Fruit fly (Drosophila melanogaster) whole organism, embryonic: ENCODE data around the gene CG32163.

Experiments used
- Asciz ChIP-seq: fragments of 200-800 bp; sonication (Bioruptor generic); optimal IDR thresholded peaks from 2 replicates; lab custom pipeline; 2017; ENCODE audit warnings: missing biosample characterization, mild to moderate bottlenecking, missing genetic modification characterization, missing genetic modification reagents
- B-H1 ChIP-seq: fragments of 200-800 bp; sonication (Bioruptor generic); IDR thresholded peaks from 3 replicates; pipeline ENCODE4 v1.3.6; 2022; ENCODE audit warnings: missing biosample characterization, missing genetic modification characterization
- BtbVII ChIP-seq: fragments of 200-800 bp; sonication (Bioruptor generic); optimal IDR thresholded peaks from 3 replicates; lab custom pipeline; 2017; ENCODE audit warnings: missing biosample characterization, mild to moderate bottlenecking, missing genetic modification characterization
- CG10267 ChIP-seq: fragments of 200-800 bp; sonication (Bioruptor generic); optimal IDR thresholded peaks from 2 replicates; lab custom pipeline; 2018; ENCODE audit warnings: missing biosample characterization, mild to moderate bottlenecking, missing genetic modification characterization, moderate library complexity
- CG11456 ChIP-seq: fragments of 200-800 bp; sonication (Bioruptor generic); IDR thresholded peaks from 3 replicates; pipeline ENCODE4 v1.3.6; 2022; ENCODE audit warnings: missing biosample characterization, missing genetic modification characterization
- CG11696 ChIP-seq: fragments of 200-800 bp; sonication (Bioruptor generic); IDR thresholded peaks from 2 replicates; pipeline ENCODE4 v1.3.6; 2022; ENCODE audit warnings: missing biosample characterization, missing genetic modification characterization
- CG1233 ChIP-seq: fragments of 200-800 bp; sonication (Bioruptor generic); optimal IDR thresholded peaks from 4 replicates; lab custom pipeline; 2018; ENCODE audit warnings: missing biosample characterization, mild to moderate bottlenecking, missing genetic modification characterization
- CG13123 ChIP-seq: fragments of 200-800 bp; sonication (Bioruptor generic); optimal IDR thresholded peaks from 2 replicates; lab custom pipeline; 2016; ENCODE audit warnings: missing biosample characterization, missing genetic modification characterization
- CG13424 ChIP-seq: fragments of 200-800 bp; sonication (Bioruptor generic); optimal IDR thresholded peaks from 2 replicates; lab custom pipeline; 2019; ENCODE audit warnings: missing biosample characterization, mild to moderate bottlenecking, missing genetic modification characterization, moderate library complexity
- CG17612 ChIP-seq: fragments of 200-800 bp; sonication (Bioruptor generic); IDR thresholded peaks from 2 replicates; pipeline ENCODE4 v1.3.6; 2022; ENCODE audit warnings: missing biosample characterization, missing genetic modification characterization
- CG18764 ChIP-seq: fragments of 200-800 bp; sonication (Bioruptor generic); optimal IDR thresholded peaks from 3 replicates; lab custom pipeline; 2016; ENCODE audit warnings: missing biosample characterization, missing genetic modification characterization
- CG2875 ChIP-seq: fragments of 200-800 bp; sonication (Bioruptor generic); optimal IDR thresholded peaks from 2 replicates; lab custom pipeline; 2017; ENCODE audit warnings: missing biosample characterization, mild to moderate bottlenecking, missing genetic modification characterization, missing genetic modification reagents
- CG2889 ChIP-seq: fragments of 200-800 bp; sonication (Bioruptor generic); IDR thresholded peaks from 3 replicates; pipeline ENCODE4 v1.3.6; 2022; ENCODE audit warnings: missing biosample characterization, missing genetic modification characterization
- CG33557 ChIP-seq: fragments of 200-800 bp; sonication (Bioruptor generic); optimal IDR thresholded peaks from 2 replicates; lab custom pipeline; 2019; ENCODE audit warnings: missing biosample characterization, mild to moderate bottlenecking, missing genetic modification characterization, moderate library complexity
- CG4854 ChIP-seq: fragments of 200-800 bp; sonication (Bioruptor generic); optimal IDR thresholded peaks from 2 replicates; lab custom pipeline; 2016; ENCODE audit warnings: missing biosample characterization, missing genetic modification characterization, inconsistent platforms
- CG5245 ChIP-seq: fragments of 200-800 bp; sonication (Bioruptor generic); optimal IDR thresholded peaks from 3 replicates; lab custom pipeline; 2016; ENCODE audit warnings: missing biosample characterization, missing genetic modification characterization
- CG5953 ChIP-seq: fragments of 200-800 bp; sonication (Bioruptor generic); IDR thresholded peaks from 2 replicates; pipeline ENCODE4 v1.3.6; 2022; ENCODE audit warnings: missing biosample characterization, missing genetic modification characterization
- CG6791 ChIP-seq: fragments of 200-800 bp; sonication (Bioruptor generic); IDR thresholded peaks from 3 replicates; pipeline ENCODE4 v1.3.6; 2022; ENCODE audit warnings: missing biosample characterization, missing genetic modification characterization; ENCODE audit not compliant: partially characterized antibody
- CG7556 ChIP-seq: fragments of 200-800 bp; sonication (Bioruptor generic); optimal IDR thresholded peaks from 2 replicates; lab custom pipeline; 2017; ENCODE audit warnings: missing biosample characterization, mild to moderate bottlenecking, missing genetic modification characterization
- CG9437 ChIP-seq: fragments of 200-800 bp; sonication (Bioruptor generic); optimal IDR thresholded peaks from 2 replicates; lab custom pipeline; 2018; ENCODE audit warnings: missing biosample characterization, mild to moderate bottlenecking, missing genetic modification characterization
- CG9727 ChIP-seq: fragments of 200-800 bp; sonication (Bioruptor generic); optimal IDR thresholded peaks from 3 replicates; lab custom pipeline; 2017; ENCODE audit warnings: missing biosample characterization, mild to moderate bottlenecking, missing genetic modification characterization
- CG9932 ChIP-seq: fragments of 200-800 bp; sonication (Bioruptor generic); IDR thresholded peaks from 2 replicates; pipeline ENCODE4 v1.3.6; 2022; ENCODE audit warnings: missing biosample characterization, missing genetic modification characterization
- D19A ChIP-seq: fragments of 200-800 bp; optimal IDR thresholded peaks from 3 replicates; lab custom pipeline; 2019; ENCODE audit warnings: missing biosample characterization, mild to moderate bottlenecking, missing genetic modification characterization, moderate library complexity
- GATAe ChIP-seq: fragments of 200-800 bp; sonication (Bioruptor generic); conservative IDR thresholded peaks from 2 replicates; pipeline ENCODE4 v1.3.6; 2022; ENCODE audit warnings: missing biosample characterization, missing genetic modification characterization
- H15 ChIP-seq: fragments of 200-800 bp; sonication (Bioruptor generic); IDR thresholded peaks from 3 replicates; pipeline ENCODE4 v1.3.6; 2022; ENCODE audit warnings: missing biosample characterization, missing genetic modification characterization
- HLH3B ChIP-seq: fragments of 200-800 bp; sonication (Bioruptor generic); IDR thresholded peaks from 2 replicates; pipeline ENCODE4 v1.3.6; 2022; ENCODE audit warnings: missing biosample characterization, missing genetic modification characterization
- Hr39 ChIP-seq: fragments of >200 bp; optimal IDR thresholded peaks from 2 replicates; lab custom pipeline; 2017
- Side ChIP-seq: fragments of 200-800 bp; sonication (Bioruptor generic); optimal IDR thresholded peaks from 2 replicates; lab custom pipeline; 2016; ENCODE audit warnings: missing biosample characterization, missing genetic modification characterization
- Taf1 ChIP-seq: fragments of 200-800 bp; sonication (Bioruptor generic); IDR thresholded peaks from 2 replicates; pipeline ENCODE4 v1.3.6; 2022; ENCODE audit warnings: missing biosample characterization, missing genetic modification characterization
- abd-A ChIP-seq: fragments of 200-800 bp; sonication (Bioruptor generic); optimal IDR thresholded peaks from 3 replicates; lab custom pipeline; 2019; ENCODE audit warnings: missing biosample characterization, mild to moderate bottlenecking, missing genetic modification characterization, moderate library complexity
- ase ChIP-seq: fragments of 200-800 bp; sonication (Bioruptor generic); IDR thresholded peaks from 3 replicates; pipeline ENCODE4 v1.3.6; 2022; ENCODE audit warnings: missing biosample characterization, missing genetic modification characterization
- bsh ChIP-seq, 2 experiments: fragments of 200-800 bp; sonication (Bioruptor generic); optimal IDR thresholded peaks; 2 replicates each; lab custom pipeline; 2017 to 2018; ENCODE audit warnings: mild to moderate bottlenecking in 2 of 2, missing biosample characterization in 2 of 2, missing genetic modification characterization in 2 of 2, moderate library complexity in 1 of 2
- caup ChIP-seq: fragments of 200-800 bp; sonication (Bioruptor generic); optimal IDR thresholded peaks from 3 replicates; lab custom pipeline; 2017; ENCODE audit warnings: missing biosample characterization, mild to moderate bottlenecking, missing genetic modification characterization, moderate library complexity; ENCODE audit not compliant: severe bottlenecking
- chinmo ChIP-seq: fragments of 200-800 bp; sonication (Bioruptor generic); IDR thresholded peaks from 4 replicates; pipeline ENCODE4 v1.3.6; 2022; ENCODE audit warnings: missing biosample characterization, missing genetic modification characterization; ENCODE audit not compliant: partially characterized antibody
- en ChIP-seq: fragments of 200-800 bp; sonication (Bioruptor generic); optimal IDR thresholded peaks from 2 replicates; lab custom pipeline; 2016; ENCODE audit warnings: missing biosample characterization, missing genetic modification characterization
- fd3F ChIP-seq: fragments of 200-800 bp; sonication (Bioruptor generic); optimal IDR thresholded peaks from 2 replicates; lab custom pipeline; 2018; ENCODE audit warnings: missing biosample characterization, mild to moderate bottlenecking, missing genetic modification characterization, moderate library complexity
- fru ChIP-seq: fragments of >200 bp; optimal IDR thresholded peaks from 2 replicates; lab custom pipeline; 2017
- gcm ChIP-seq: fragments of 200-800 bp; sonication (Bioruptor generic); optimal IDR thresholded peaks from 2 replicates; lab custom pipeline; 2019; ENCODE audit warnings: missing biosample characterization, mild to moderate bottlenecking, missing genetic modification characterization, moderate library complexity
- grn ChIP-seq: fragments of 200-800 bp; sonication (Bioruptor generic); optimal IDR thresholded peaks from 3 replicates; lab custom pipeline; 2017; ENCODE audit warnings: missing biosample characterization, missing genetic modification characterization
- ham ChIP-seq: fragments of 200-800 bp; sonication (Bioruptor generic); IDR thresholded peaks from 2 replicates; pipeline ENCODE4 v1.3.6; 2022; ENCODE audit warnings: missing biosample characterization, missing genetic modification characterization
- kah ChIP-seq: fragments of 200-800 bp; sonication (Bioruptor generic); optimal IDR thresholded peaks from 2 replicates; lab custom pipeline; 2018; ENCODE audit warnings: missing biosample characterization, mild to moderate bottlenecking, missing genetic modification characterization
- kni ChIP-seq: fragments of 200-800 bp; sonication (Bioruptor generic); optimal IDR thresholded peaks from 3 replicates; lab custom pipeline; 2017; ENCODE audit warnings: mild to moderate bottlenecking, missing biosample characterization, missing genetic modification reagents, missing genetic modification characterization
- knrl ChIP-seq: fragments of 200-800 bp; sonication (Bioruptor generic); IDR thresholded peaks from 3 replicates; pipeline ENCODE4 v1.3.6; 2022; ENCODE audit warnings: missing biosample characterization, missing genetic modification characterization; ENCODE audit not compliant: partially characterized antibody
- mam ChIP-seq: fragments of 200-800 bp; sonication (Bioruptor generic); optimal IDR thresholded peaks from 3 replicates; lab custom pipeline; 2016; ENCODE audit warnings: missing biosample characterization, missing genetic modification characterization
- ro ChIP-seq: fragments of 200-800 bp; sonication (Bioruptor generic); IDR thresholded peaks from 2 replicates; pipeline ENCODE4 v1.3.6; 2022; ENCODE audit warnings: missing biosample characterization, missing genetic modification characterization
- salm ChIP-seq: fragments of 200-800 bp; sonication (Bioruptor generic); optimal IDR thresholded peaks from 2 replicates; lab custom pipeline; 2018; ENCODE audit warnings: missing biosample characterization, mild to moderate bottlenecking, missing genetic modification characterization
- sim ChIP-seq: fragments of 200-800 bp; sonication (Bioruptor generic); IDR thresholded peaks from 2 replicates; pipeline ENCODE4 v1.3.6; 2022; ENCODE audit warnings: missing biosample characterization, missing genetic modification characterization
- sob ChIP-seq: fragments of 200-800 bp; sonication (Bioruptor generic); IDR thresholded peaks from 2 replicates; pipeline ENCODE4 v1.3.6; 2022; ENCODE audit warnings: missing biosample characterization, missing genetic modification characterization
- tgo ChIP-seq: fragments of 200-800 bp; sonication (Bioruptor generic); IDR thresholded peaks from 3 replicates; pipeline ENCODE4 v1.3.6; 2022; ENCODE audit warnings: missing biosample characterization, missing genetic modification characterization
- trem ChIP-seq: fragments of 200-800 bp; optimal IDR thresholded peaks from 3 replicates; lab custom pipeline; 2019; ENCODE audit warnings: missing biosample characterization, mild to moderate bottlenecking, missing genetic modification characterization, moderate library complexity
- yki ChIP-seq: fragments of >200 bp; optimal IDR thresholded peaks from 3 replicates; lab custom pipeline; 2018

Gene CG32163

dm6 chr3L:16612152-16612551, 25.2 kb downstream of the CG32163 start, which contains the start of gene CG4101 (continued):
- TF ChIP-seq HLH3B (GFP tag; lab: Robert Waterston, UW): peak; percentile 57
- TF ChIP-seq kah: no peak
- peak; percentile 35 to 79 for TF ChIP-seq bsh (GFP tag; optimal IDR thresholded peaks at IDR 0.05; lab: Kevin White, UChicago)
- TF ChIP-seq CG6791 (GFP tag; lab: Robert Waterston, UW): peak; percentile 52; the same call in 1 of the 3 replicates
- peak; percentile 52 for TF ChIP-seq CG18764 (GFP tag; lab: Kevin White, UChicago)
- TF ChIP-seq knrl (GFP tag; lab: Robert Waterston, UW): peak; percentile 80
- peak; percentile 11 for TF ChIP-seq CG2875 (GFP tag; lab: Kevin White, UChicago)
- TF ChIP-seq gcm (GFP tag; lab: Kevin White, UChicago): peak; percentile 73
- peak; percentile 88 for TF ChIP-seq mam
- TF ChIP-seq CG11696: peak; percentile 61; the same call in 1 of the 2 replicates
- TF ChIP-seq fru (lab: Kevin White, UChicago): no peak
- TF ChIP-seq chinmo (GFP tag; lab: Robert Waterston, UW): no peak
- TF ChIP-seq sim (GFP tag; lab: Robert Waterston, UW): no peak
- TF ChIP-seq yki (lab: Kevin White, UChicago): no peak
- peak; percentile 55 for TF ChIP-seq CG5245 (GFP tag; lab: Kevin White, UChicago)
- peak; percentile 91 for TF ChIP-seq CG13424 (tag; lab: Kevin White, UChicago)
- peak; percentile 47 for TF ChIP-seq en (GFP tag; lab: Kevin White, UChicago)
- peak; percentile 65 for TF ChIP-seq CG4854 (GFP tag; lab: Kevin White, UChicago)
- peak; percentile 74 for TF ChIP-seq caup
- TF ChIP-seq CG2889 (GFP tag; lab: Robert Waterston, UW): peak; percentile 40; the same call in 1 of the 3 replicates
- no peak for TF ChIP-seq grn
- peak; percentile 91 for TF ChIP-seq CG9932
- peak; percentile 57 for TF ChIP-seq CG33557 (GFP tag; lab: Kevin White, UChicago)
- TF ChIP-seq B-H1 (GFP tag; lab: Robert Waterston, UW): peak; percentile 56
- TF ChIP-seq sob (GFP tag; lab: Robert Waterston, UW): peak; percentile 87
- TF ChIP-seq ro (GFP tag; lab: Robert Waterston, UW): 0 out of 2 replicates have a peak, but pooled peaks have one; percentile 28
- TF ChIP-seq CG13123 (GFP tag; lab: Kevin White, UChicago): peak; percentile 25
- peak; percentile 5 for TF ChIP-seq salm (tag; lab: Kevin White, UChicago)
- no peak for TF ChIP-seq CG5953 (GFP tag; lab: Robert Waterston, UW)
- peak; percentile 4 for TF ChIP-seq kni (GFP tag; lab: Kevin White, UChicago)
- TF ChIP-seq CG11456 (GFP tag; lab: Robert Waterston, UW): peak; percentile 82
- no peak for TF ChIP-seq Hr39
- TF ChIP-seq fd3F: peak; percentile 78
- TF ChIP-seq abd-A (tag; lab: Kevin White, UChicago): no peak
- peak; percentile 54 for TF ChIP-seq D19A (tag; lab: Kevin White, UChicago)
- no peak for TF ChIP-seq CG17612 (GFP tag; lab: Robert Waterston, UW)
- TF ChIP-seq Asciz (GFP tag; lab: Kevin White, UChicago): peak; percentile 51
- peak; percentile 85 for TF ChIP-seq CG10267 (tag; lab: Kevin White, UChicago)
- peak; percentile 39; the same call in 1 of the 2 replicates for TF ChIP-seq ham (GFP tag; lab: Robert Waterston, UW)
- TF ChIP-seq tgo (GFP tag; lab: Robert Waterston, UW): peak; percentile 80
- TF ChIP-seq H15 (GFP tag; lab: Robert Waterston, UW): peak; percentile 58; the same call in 1 of the 3 replicates
- peak; percentile 53 for TF ChIP-seq CG7556 (GFP tag; lab: Kevin White, UChicago)
- peak; percentile 37 for TF ChIP-seq CG9437 (GFP tag; lab: Kevin White, UChicago)
- no peak for TF ChIP-seq GATAe (GFP tag; lab: Robert Waterston, UW)
- peak; percentile 86 for TF ChIP-seq trem
- TF ChIP-seq CG1233 (GFP tag; lab: Kevin White, UChicago): peak; percentile 60
- TF ChIP-seq Side (GFP tag; lab: Kevin White, UChicago): peak; percentile 70
- TF ChIP-seq Taf1 (GFP tag; lab: Robert Waterston, UW): peak; percentile 75
- TF ChIP-seq BtbVII (GFP tag; lab: Kevin White, UChicago): peak; percentile 51
- TF ChIP-seq ase (GFP tag; lab: Robert Waterston, UW): peak; percentile 82
- peak; percentile 72 for TF ChIP-seq CG9727 (GFP tag; lab: Kevin White, UChicago)
